Fruit fly (Drosophila melanogaster) whole organism, embryonic: ENCODE measurements around the gene bark.

Experiments
- ATbp ChIP-seq: fragments of 200-800 bp; sonication (Bioruptor generic); optimal IDR thresholded peaks from 2 replicates; lab custom pipeline; 2017; ENCODE audit warnings: missing biosample characterization, mild to moderate bottlenecking, missing genetic modification characterization, missing genetic modification reagents
- Blimp-1 ChIP-seq: fragments of 200-800 bp; sonication (Bioruptor generic); optimal IDR thresholded peaks from 3 replicates; lab custom pipeline; 2018; ENCODE audit warnings: missing biosample characterization, missing genetic modification characterization, mild to moderate bottlenecking, moderate library complexity, missing genetic modification reagents
- CG10979 ChIP-seq: fragments of 200-800 bp; sonication (Bioruptor generic); optimal IDR thresholded peaks from 2 replicates; lab custom pipeline; 2018; ENCODE audit warnings: missing biosample characterization, mild to moderate bottlenecking, missing genetic modification characterization, moderate library complexity
- CG11093 ChIP-seq: fragments of 200-800 bp; sonication (Bioruptor generic); IDR thresholded peaks from 3 replicates; pipeline ENCODE4 v1.3.6; 2022; ENCODE audit warnings: missing biosample characterization, missing genetic modification characterization
- CG12942 ChIP-seq: fragments of 200-800 bp; sonication (Bioruptor generic); optimal IDR thresholded peaks from 3 replicates; lab custom pipeline; 2016; ENCODE audit warnings: missing biosample characterization, missing genetic modification characterization
- CG13296 ChIP-seq: fragments of 200-800 bp; sonication (Bioruptor generic); optimal IDR thresholded peaks from 3 replicates; lab custom pipeline; 2018; ENCODE audit warnings: missing biosample characterization, mild to moderate bottlenecking, missing genetic modification characterization
- CG14710 ChIP-seq: fragments of 200-800 bp; sonication (Bioruptor generic); optimal IDR thresholded peaks from 3 replicates; lab custom pipeline; 2019; ENCODE audit warnings: missing biosample characterization, mild to moderate bottlenecking, missing genetic modification characterization, moderate library complexity
- CG14965 ChIP-seq: fragments of 200-800 bp; sonication (Bioruptor generic); optimal IDR thresholded peaks from 2 replicates; lab custom pipeline; 2016; ENCODE audit warnings: missing biosample characterization, missing genetic modification characterization, borderline replicate concordance
- CG15601 ChIP-seq: fragments of 200-800 bp; sonication (Bioruptor generic); optimal IDR thresholded peaks from 3 replicates; lab custom pipeline; 2019; ENCODE audit warnings: missing biosample characterization, mild to moderate bottlenecking, missing genetic modification characterization, moderate library complexity
- CG15696 ChIP-seq: fragments of 200-800 bp; sonication (Bioruptor generic); optimal IDR thresholded peaks from 2 replicates; lab custom pipeline; 2019; ENCODE audit warnings: missing biosample characterization, mild to moderate bottlenecking, missing genetic modification characterization, moderate library complexity
- CG16779 ChIP-seq: fragments of 200-800 bp; sonication (Bioruptor generic); IDR thresholded peaks from 2 replicates; pipeline ENCODE4 v1.3.6; 2022; ENCODE audit warnings: missing biosample characterization, missing genetic modification characterization
- CG17359 ChIP-seq: fragments of 200-800 bp; sonication (Bioruptor generic); optimal IDR thresholded peaks from 3 replicates; lab custom pipeline; 2018; ENCODE audit warnings: missing biosample characterization, mild to moderate bottlenecking, missing genetic modification characterization, moderate library complexity
- CG2199 ChIP-seq: fragments of 200-800 bp; sonication (Bioruptor generic); IDR thresholded peaks from 3 replicates; pipeline ENCODE4 v1.3.6; 2022; ENCODE audit warnings: missing biosample characterization, missing genetic modification characterization
- CG2712 ChIP-seq: fragments of 200-800 bp; optimal IDR thresholded peaks from 3 replicates; lab custom pipeline; 2019; ENCODE audit warnings: missing biosample characterization, mild to moderate bottlenecking, missing genetic modification characterization, moderate library complexity
- CG34422 ChIP-seq: fragments of 200-800 bp; sonication (Bioruptor generic); IDR thresholded peaks from 3 replicates; pipeline ENCODE4 v1.3.6; 2022; ENCODE audit warnings: missing biosample characterization, missing genetic modification characterization
- CG4424 ChIP-seq: fragments of 200-800 bp; sonication (Bioruptor generic); optimal IDR thresholded peaks from 3 replicates; lab custom pipeline; 2016; ENCODE audit warnings: missing biosample characterization, missing genetic modification characterization
- CG5180 ChIP-seq: fragments of 200-800 bp; sonication (Bioruptor generic); optimal IDR thresholded peaks from 3 replicates; lab custom pipeline; 2017; ENCODE audit warnings: missing biosample characterization, missing genetic modification characterization, mild to moderate bottlenecking, moderate library complexity, missing genetic modification reagents
- CG6254 ChIP-seq: fragments of 200-800 bp; sonication (Bioruptor generic); optimal IDR thresholded peaks from 3 replicates; lab custom pipeline; 2017; ENCODE audit warnings: mild to moderate bottlenecking, missing biosample characterization, missing genetic modification reagents, missing genetic modification characterization
- CG6791 ChIP-seq: fragments of 200-800 bp; sonication (Bioruptor generic); IDR thresholded peaks from 3 replicates; pipeline ENCODE4 v1.3.6; 2022; ENCODE audit warnings: missing biosample characterization, missing genetic modification characterization; ENCODE audit not compliant: partially characterized antibody
- CG9437 ChIP-seq: fragments of 200-800 bp; sonication (Bioruptor generic); optimal IDR thresholded peaks from 2 replicates; lab custom pipeline; 2018; ENCODE audit warnings: missing biosample characterization, mild to moderate bottlenecking, missing genetic modification characterization
- CG9727 ChIP-seq: fragments of 200-800 bp; sonication (Bioruptor generic); optimal IDR thresholded peaks from 3 replicates; lab custom pipeline; 2017; ENCODE audit warnings: missing biosample characterization, mild to moderate bottlenecking, missing genetic modification characterization
- Chrac-16 ChIP-seq: fragments of 200-800 bp; sonication (Bioruptor generic); optimal IDR thresholded peaks from 3 replicates; lab custom pipeline; 2016; ENCODE audit warnings: missing biosample characterization, missing genetic modification characterization
- D ChIP-seq, 2 experiments: fragments of 200-800 bp in 1 of 2; fragments of >200 bp in 1 of 2; sonication (Bioruptor generic) in 1 of 2; optimal IDR thresholded peaks; 2 replicates in 1 of 2; 3 replicates in 1 of 2; lab custom pipeline; 2017; ENCODE audit warnings: mild to moderate bottlenecking in 1 of 2, missing biosample characterization in 1 of 2, missing genetic modification characterization in 1 of 2, missing genetic modification reagents in 1 of 2
- Dip2 ChIP-seq: fragments of 200-800 bp; sonication (Bioruptor generic); IDR thresholded peaks from 2 replicates; pipeline ENCODE4 v1.3.6; 2022; ENCODE audit warnings: missing biosample characterization, missing genetic modification characterization
- E2f1 ChIP-seq: fragments of 200-800 bp; sonication (Bioruptor generic); IDR thresholded peaks from 2 replicates; pipeline ENCODE4 v1.3.6; 2022; ENCODE audit warnings: missing biosample characterization, missing genetic modification characterization
- E2f2 ChIP-seq: fragments of 200-800 bp; sonication (Bioruptor generic); IDR thresholded peaks from 2 replicates; pipeline ENCODE4 v1.3.6; 2022; ENCODE audit warnings: missing biosample characterization, missing genetic modification characterization
- H2.0 ChIP-seq: fragments of 200-800 bp; sonication (Bioruptor generic); IDR thresholded peaks from 2 replicates; pipeline ENCODE4 v1.3.6; 2022; ENCODE audit warnings: missing biosample characterization, missing genetic modification characterization
- Hr3 ChIP-seq: fragments of 200-800 bp; sonication (Bioruptor generic); optimal IDR thresholded peaks from 3 replicates; lab custom pipeline; 2016; ENCODE audit warnings: missing biosample characterization, missing genetic modification characterization
- Hr51 ChIP-seq, 2 experiments: fragments of 200-800 bp; sonication (Bioruptor generic); optimal IDR thresholded peaks; 2 replicates in 1 of 2; 3 replicates in 1 of 2; lab custom pipeline; 2016 to 2018; ENCODE audit warnings: missing biosample characterization in 2 of 2, missing genetic modification characterization in 2 of 2, mild to moderate bottlenecking in 1 of 2, moderate library complexity in 1 of 2
- Ptx1 ChIP-seq: fragments of 200-800 bp; sonication (Bioruptor generic); IDR thresholded peaks from 2 replicates; pipeline ENCODE4 v1.3.6; 2022; ENCODE audit warnings: missing biosample characterization, missing genetic modification characterization
- Sox100B ChIP-seq: fragments of 200-800 bp; sonication (Bioruptor generic); optimal IDR thresholded peaks from 3 replicates; lab custom pipeline; 2018; ENCODE audit warnings: missing biosample characterization, mild to moderate bottlenecking, missing genetic modification characterization
- Trl ChIP-seq, 3 experiments: fragments of >200 bp in 2 of 3; fragments of 200-800 bp in 1 of 3; sonication (Bioruptor generic) in 1 of 3; optimal IDR thresholded peaks; 2 replicates in 1 of 3; 3 replicates in 2 of 3; lab custom pipeline; 2016 to 2017; ENCODE audit warnings: missing biosample characterization in 1 of 3, missing genetic modification characterization in 1 of 3
- croc ChIP-seq: fragments of 200-800 bp; sonication (Bioruptor generic); conservative IDR thresholded peaks from 3 replicates; pipeline ENCODE4 v1.3.6; 2022; ENCODE audit warnings: missing biosample characterization, missing genetic modification characterization
- dysf ChIP-seq: fragments of 200-800 bp; sonication (Bioruptor generic); IDR thresholded peaks from 3 replicates; pipeline ENCODE4 v1.3.6; 2022; ENCODE audit warnings: missing biosample characterization, missing genetic modification characterization
- gcm ChIP-seq: fragments of 200-800 bp; sonication (Bioruptor generic); optimal IDR thresholded peaks from 2 replicates; lab custom pipeline; 2019; ENCODE audit warnings: missing biosample characterization, mild to moderate bottlenecking, missing genetic modification characterization, moderate library complexity
- hkb ChIP-seq, 2 experiments: fragments of 200-800 bp in 1 of 2; fragments of >200 bp in 1 of 2; sonication (Bioruptor generic) in 1 of 2; IDR thresholded peaks in 1 of 2; optimal IDR thresholded peaks in 1 of 2; 2 replicates each; pipeline versions ENCODE4 v1.3.6 to Lab custom; 2017 to 2022; ENCODE audit warnings: missing biosample characterization in 1 of 2, missing genetic modification characterization in 1 of 2
- jigr1 ChIP-seq: fragments of 200-800 bp; sonication (Bioruptor generic); IDR thresholded peaks from 3 replicates; pipeline ENCODE4 v1.3.6; 2022; ENCODE audit warnings: missing biosample characterization, missing genetic modification characterization
- ken ChIP-seq: fragments of 200-800 bp; sonication (Bioruptor generic); IDR thresholded peaks from 3 replicates; pipeline ENCODE4 v1.3.6; 2022; ENCODE audit warnings: missing biosample characterization, missing genetic modification characterization
- knrl ChIP-seq: fragments of 200-800 bp; sonication (Bioruptor generic); IDR thresholded peaks from 3 replicates; pipeline ENCODE4 v1.3.6; 2022; ENCODE audit warnings: missing biosample characterization, missing genetic modification characterization; ENCODE audit not compliant: partially characterized antibody
- lola ChIP-seq, 3 experiments: fragments of >200 bp in 2 of 3; fragments of 200-800 bp in 1 of 3; sonication (Bioruptor generic) in 1 of 3; optimal IDR thresholded peaks; 2 replicates each; lab custom pipeline; 2017 to 2019; ENCODE audit warnings: missing biosample characterization in 3 of 3, missing genetic modification characterization in 3 of 3, mild to moderate bottlenecking in 1 of 3, moderate library complexity in 1 of 3
- mld ChIP-seq: fragments of 200-800 bp; sonication (Bioruptor generic); IDR thresholded peaks from 3 replicates; pipeline ENCODE4 v1.3.6; 2022; ENCODE audit warnings: missing biosample characterization, missing genetic modification characterization; ENCODE audit not compliant: partially characterized antibody
- oc ChIP-seq: fragments of 200-800 bp; sonication (Bioruptor generic); optimal IDR thresholded peaks from 2 replicates; lab custom pipeline; 2018; ENCODE audit warnings: missing biosample characterization, mild to moderate bottlenecking, missing genetic modification characterization, moderate library complexity
- salm ChIP-seq: fragments of 200-800 bp; sonication (Bioruptor generic); optimal IDR thresholded peaks from 2 replicates; lab custom pipeline; 2018; ENCODE audit warnings: missing biosample characterization, mild to moderate bottlenecking, missing genetic modification characterization
- tgo ChIP-seq: fragments of 200-800 bp; sonication (Bioruptor generic); IDR thresholded peaks from 3 replicates; pipeline ENCODE4 v1.3.6; 2022; ENCODE audit warnings: missing biosample characterization, missing genetic modification characterization
- wor ChIP-seq: fragments of 200-800 bp; sonication (Bioruptor generic); IDR thresholded peaks from 2 replicates; pipeline ENCODE4 v1.3.6; 2022; ENCODE audit warnings: missing biosample characterization, missing genetic modification characterization
- zen ChIP-seq: fragments of 200-800 bp; sonication (Bioruptor generic); optimal IDR thresholded peaks from 3 replicates; lab custom pipeline; 2018; ENCODE audit warnings: missing biosample characterization, mild to moderate bottlenecking, missing genetic modification characterization, moderate library complexity

Gene bark

DNA sequence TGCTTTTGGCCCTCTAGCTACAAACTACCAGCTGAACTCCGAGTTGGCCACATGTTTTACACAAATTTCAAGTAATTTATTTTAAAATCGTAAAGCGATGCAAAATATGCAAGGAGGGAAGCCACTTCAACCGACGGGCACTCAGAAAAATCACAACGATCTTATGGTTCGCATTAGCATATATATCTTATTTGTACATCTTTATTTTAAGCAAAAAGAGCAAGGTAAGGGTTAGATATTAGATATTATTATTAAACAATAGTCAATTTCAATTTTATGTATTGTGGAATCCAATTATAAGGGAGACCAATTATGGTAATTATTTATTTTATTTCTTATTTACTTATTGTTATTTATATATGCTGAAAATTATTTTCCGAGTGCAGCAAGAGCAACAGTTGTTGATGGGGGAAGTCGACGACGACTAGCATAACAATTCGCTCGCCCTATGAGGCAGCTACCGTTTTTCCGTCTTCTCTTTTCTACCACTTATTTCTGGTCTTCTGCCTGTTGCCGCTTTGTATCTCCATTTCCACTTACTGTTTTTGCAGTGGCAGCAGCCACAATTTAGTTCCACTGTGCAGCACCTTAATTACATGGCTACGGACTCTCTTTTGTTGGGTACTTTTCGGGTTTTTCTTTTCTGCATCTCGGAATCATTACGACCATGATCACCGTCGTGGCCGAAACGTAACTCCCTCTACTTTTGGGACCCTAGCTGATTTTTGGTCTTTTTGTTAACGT lies 17.1 kb upstream of the bark start (continued):
- TF ChIP-seq Chrac-16 (GFP tag; lab: Kevin White, UChicago): peak; percentile 23
- no peak for TF ChIP-seq CG6791 (GFP tag; lab: Robert Waterston, UW)
- TF ChIP-seq E2f2 (GFP tag; lab: Robert Waterston, UW): peak; percentile 20; the same call in 1 of the 2 replicates
- TF ChIP-seq CG9437 (GFP tag; lab: Kevin White, UChicago): peak; percentile 14
- no peak for TF ChIP-seq hkb (optimal IDR thresholded peaks at IDR 0.05; lab: Kevin White, UChicago)
- TF ChIP-seq hkb (GFP tag; IDR thresholded peaks at IDR 0.05; lab: Robert Waterston, UW): peak; percentile 18; the same call in 1 of the 2 replicates
- TF ChIP-seq oc (tag; lab: Kevin White, UChicago): peak; percentile 27
- peak; percentile 46; the same call in 2 of the 3 replicates for TF ChIP-seq tgo
- peak; percentile 61 for TF ChIP-seq Ptx1
- peak; percentile 31 for TF ChIP-seq CG6254 (GFP tag; lab: Kevin White, UChicago)
- peak; percentile 49 for TF ChIP-seq CG5180 (GFP tag; lab: Kevin White, UChicago)
- peak; percentile 52 for TF ChIP-seq zen (tag; lab: Kevin White, UChicago)
- TF ChIP-seq ATbp: peak; percentile 55
- peak; percentile 85 for TF ChIP-seq CG2712 (tag; lab: Kevin White, UChicago)
- peak; percentile 72 for TF ChIP-seq Sox100B (GFP tag; lab: Kevin White, UChicago)
- TF ChIP-seq ken (GFP tag; lab: Robert Waterston, UW): no peak
- TF ChIP-seq Dip2 (GFP tag; lab: Robert Waterston, UW): no peak
- peak; percentile 54 for TF ChIP-seq CG15696
- no peak for TF ChIP-seq Trl (optimal IDR thresholded peaks at IDR 0.05; lab: Kevin White, UChicago)
- no peak for TF ChIP-seq Trl (GFP tag; optimal IDR thresholded peaks at IDR 0.05; lab: Kevin White, UChicago)
- no peak for TF ChIP-seq D (optimal IDR thresholded peaks at IDR 0.05; lab: Kevin White, UChicago)
- peak; percentile 56 for TF ChIP-seq D (GFP tag; optimal IDR thresholded peaks at IDR 0.05; lab: Kevin White, UChicago)
- TF ChIP-seq CG34422 (GFP tag; lab: Robert Waterston, UW): peak; percentile 37; the same call in 1 of the 3 replicates
- TF ChIP-seq lola (GFP tag; optimal IDR thresholded peaks at IDR 0.05; lab: Kevin White, UChicago): peak in 1 of 3 experiments; percentile 78
- no peak for TF ChIP-seq CG11093 (GFP tag; lab: Robert Waterston, UW)
- peak; percentile 68 for TF ChIP-seq CG17359 (tag; lab: Kevin White, UChicago)
- TF ChIP-seq CG16779 (GFP tag; lab: Robert Waterston, UW): no peak
- peak; percentile 34 for TF ChIP-seq CG13296 (GFP tag; lab: Kevin White, UChicago)
- TF ChIP-seq CG2199 (GFP tag; lab: Robert Waterston, UW): no peak
- TF ChIP-seq Hr3 (GFP tag; lab: Kevin White, UChicago): peak; percentile 11
- TF ChIP-seq gcm (GFP tag; lab: Kevin White, UChicago): peak; percentile 65
- peak; percentile 47 for TF ChIP-seq croc (GFP tag; lab: Robert Waterston, UW)
- peak in 1 of 2 experiments; percentile 78 for TF ChIP-seq Hr51 (GFP tag; optimal IDR thresholded peaks at IDR 0.05; lab: Kevin White, UChicago)
- no peak for TF ChIP-seq jigr1 (GFP tag; lab: Robert Waterston, UW)
- no peak for TF ChIP-seq knrl
- TF ChIP-seq CG14710 (tag; lab: Kevin White, UChicago): peak; percentile 76
- peak; percentile 1 for TF ChIP-seq CG12942 (GFP tag; lab: Kevin White, UChicago)
- peak; percentile 81 for TF ChIP-seq CG10979 (tag; lab: Kevin White, UChicago)
- peak; percentile 72 for TF ChIP-seq CG4424 (GFP tag; lab: Kevin White, UChicago)
- 0 out of 3 replicates have a peak, but pooled peaks have one; percentile 46 for TF ChIP-seq dysf
- TF ChIP-seq mld (GFP tag; lab: Robert Waterston, UW): no peak
- no peak for TF ChIP-seq E2f1 (GFP tag; lab: Robert Waterston, UW)
- no peak for TF ChIP-seq CG14965 (GFP tag; lab: Kevin White, UChicago)
- TF ChIP-seq wor (GFP tag; lab: Robert Waterston, UW): peak; percentile 25; the same call in 1 of the 2 replicates
- peak; percentile 37; the same call in 1 of the 2 replicates for TF ChIP-seq H2.0
- TF ChIP-seq CG15601 (tag; lab: Kevin White, UChicago): peak; percentile 70
- peak; percentile 78 for TF ChIP-seq Blimp-1
- TF ChIP-seq salm (tag; lab: Kevin White, UChicago): peak; percentile 59
- peak; percentile 63 for TF ChIP-seq CG9727 (GFP tag; lab: Kevin White, UChicago)
